Worm (Caenorhabditis elegans) whole organism, mixed stage, embryonic: ENCODE results near the gene cwf-19L2.

Source experiments
- M03D4.4 ChIP-seq: sonication (generic microtip); optimal IDR thresholded peaks from 2 replicates; lab custom pipeline; 2017; ENCODE audit warnings: mild to moderate bottlenecking, missing genetic modification characterization, missing compliant biosample characterization
- bed-3 ChIP-seq: fragments of 200-800 bp; sonication (Bioruptor generic); optimal IDR thresholded peaks from 3 replicates; lab custom pipeline; 2018; ENCODE audit warnings: mild to moderate bottlenecking, missing genetic modification characterization, moderate library complexity, missing compliant biosample characterization
- blmp-1 ChIP-seq: fragments of 150-350 bp; optimal IDR thresholded peaks from 2 replicates; lab custom pipeline; 2014; ENCODE audit warnings: missing biosample characterization, missing genetic modification characterization
- ceh-39 ChIP-seq: fragments of 150-350 bp; optimal IDR thresholded peaks from 2 replicates; lab custom pipeline; 2014; ENCODE audit warnings: missing biosample characterization, missing genetic modification characterization
- ceh-43 ChIP-seq: fragments of 200-800 bp; sonication (Bioruptor generic); optimal IDR thresholded peaks from 2 replicates; lab custom pipeline; 2018; ENCODE audit warnings: mild to moderate bottlenecking, missing genetic modification characterization, moderate library complexity, missing compliant biosample characterization
- ceh-83 ChIP-seq: fragments of 200-800 bp; sonication (Bioruptor generic); optimal IDR thresholded peaks from 2 replicates; lab custom pipeline; 2018; ENCODE audit warnings: mild to moderate bottlenecking, missing genetic modification characterization, missing compliant biosample characterization
- ces-1 ChIP-seq: fragments of 150-350 bp; optimal IDR thresholded peaks from 2 replicates; lab custom pipeline; 2014; ENCODE audit warnings: missing biosample characterization, missing genetic modification reagents, missing genetic modification characterization
- cnd-1 ChIP-seq: fragments of 200-800 bp; sonication (Bioruptor generic); optimal IDR thresholded peaks from 2 replicates; lab custom pipeline; 2018; ENCODE audit warnings: mild to moderate bottlenecking, missing genetic modification characterization, missing compliant biosample characterization
- drap-1 ChIP-seq: fragments of 200-800 bp; sonication (Bioruptor generic); optimal IDR thresholded peaks from 3 replicates; lab custom pipeline; 2018; ENCODE audit warnings: mild to moderate bottlenecking, missing genetic modification characterization, missing compliant biosample characterization
- elt-1 ChIP-seq: sonication (generic microtip); optimal IDR thresholded peaks from 2 replicates; lab custom pipeline; 2017; ENCODE audit warnings: missing genetic modification characterization, mild to moderate bottlenecking, missing compliant biosample characterization, antibody characterized with exemption, moderate library complexity, borderline replicate concordance; ENCODE audit not compliant: insufficient read depth
- elt-3 ChIP-seq: fragments of 150-350 bp; optimal IDR thresholded peaks from 2 replicates; lab custom pipeline; 2014; ENCODE audit warnings: missing biosample characterization, missing genetic modification characterization
- flh-1 ChIP-seq: fragments of 200-800 bp; sonication (Bioruptor generic); optimal IDR thresholded peaks from 2 replicates; lab custom pipeline; 2018; ENCODE audit warnings: mild to moderate bottlenecking, missing genetic modification characterization, moderate library complexity, missing compliant biosample characterization
- ham-2 ChIP-seq: fragments of 200-800 bp; sonication (Bioruptor generic); optimal IDR thresholded peaks from 2 replicates; lab custom pipeline; 2018; ENCODE audit warnings: mild to moderate bottlenecking, missing genetic modification characterization, missing compliant biosample characterization
- hlh-1 ChIP-seq: fragments of 150-350 bp; optimal IDR thresholded peaks from 2 replicates; lab custom pipeline; 2014; ENCODE audit warnings: missing biosample characterization, missing genetic modification reagents, missing genetic modification characterization
- lin-13 ChIP-seq: fragments of 150-350 bp; optimal IDR thresholded peaks from 2 replicates; lab custom pipeline; 2014; ENCODE audit warnings: missing biosample characterization, missing genetic modification characterization
- lin-32 ChIP-seq: fragments of 200-800 bp; sonication (Bioruptor generic); optimal IDR thresholded peaks from 2 replicates; lab custom pipeline; 2018; ENCODE audit warnings: mild to moderate bottlenecking, missing genetic modification characterization, missing compliant biosample characterization
- lsy-2 ChIP-seq: fragments of 150-350 bp; optimal IDR thresholded peaks from 2 replicates; lab custom pipeline; 2014; ENCODE audit warnings: missing biosample characterization, missing genetic modification characterization
- mab-5 ChIP-seq: fragments of 150-350 bp; optimal IDR thresholded peaks from 2 replicates; lab custom pipeline; 2014; ENCODE audit warnings: missing biosample characterization, missing genetic modification characterization
- mep-1 ChIP-seq: fragments of 150-350 bp; optimal IDR thresholded peaks from 2 replicates; lab custom pipeline; 2017; ENCODE audit warnings: missing biosample characterization, missing genetic modification reagents, missing genetic modification characterization, inconsistent platforms
- nhr-12 ChIP-seq: fragments of 150-350 bp; optimal IDR thresholded peaks from 2 replicates; lab custom pipeline; 2014; ENCODE audit warnings: missing biosample characterization, missing genetic modification characterization
- nhr-237 ChIP-seq: fragments of 150-350 bp; optimal IDR thresholded peaks from 2 replicates; lab custom pipeline; 2014; ENCODE audit warnings: missing biosample characterization, missing genetic modification characterization
- nhr-28 ChIP-seq: fragments of 150-350 bp; optimal IDR thresholded peaks from 2 replicates; lab custom pipeline; 2014; ENCODE audit warnings: missing biosample characterization, missing genetic modification characterization
- nhr-76 ChIP-seq: sonication (generic microtip); optimal IDR thresholded peaks from 2 replicates; lab custom pipeline; 2017; ENCODE audit warnings: missing biosample characterization, missing genetic modification characterization
- sem-2 ChIP-seq: fragments of 200-800 bp; sonication (Bioruptor generic); optimal IDR thresholded peaks from 2 replicates; lab custom pipeline; 2018; ENCODE audit warnings: mild to moderate bottlenecking, missing genetic modification characterization, missing compliant biosample characterization
- sptf-1 ChIP-seq: sonication (generic microtip); optimal IDR thresholded peaks from 2 replicates; lab custom pipeline; 2017; ENCODE audit warnings: mild to moderate bottlenecking, missing genetic modification characterization, moderate library complexity, missing compliant biosample characterization
- tbx-8 ChIP-seq: fragments of 200-800 bp; sonication (Bioruptor generic); optimal IDR thresholded peaks from 2 replicates; lab custom pipeline; 2018; ENCODE audit warnings: mild to moderate bottlenecking, missing genetic modification characterization, moderate library complexity, missing compliant biosample characterization
- unc-120 ChIP-seq: sonication (generic microtip); optimal IDR thresholded peaks from 2 replicates; lab custom pipeline; 2017; ENCODE audit warnings: missing genetic modification characterization, missing compliant biosample characterization; ENCODE audit not compliant: poor library complexity, severe bottlenecking
- unc-39 ChIP-seq: fragments of 150-350 bp; optimal IDR thresholded peaks from 2 replicates; lab custom pipeline; 2014; ENCODE audit warnings: missing biosample characterization, missing genetic modification characterization
- zip-8 ChIP-seq: fragments of 150-350 bp; optimal IDR thresholded peaks from 2 replicates; lab custom pipeline; 2014; ENCODE audit warnings: missing biosample characterization, missing genetic modification characterization
- ztf-11 ChIP-seq: fragments of 150-350 bp; optimal IDR thresholded peaks from 2 replicates; lab custom pipeline; 2014; ENCODE audit warnings: missing biosample characterization, missing genetic modification characterization

The cwf-19L2 gene

DNA sequence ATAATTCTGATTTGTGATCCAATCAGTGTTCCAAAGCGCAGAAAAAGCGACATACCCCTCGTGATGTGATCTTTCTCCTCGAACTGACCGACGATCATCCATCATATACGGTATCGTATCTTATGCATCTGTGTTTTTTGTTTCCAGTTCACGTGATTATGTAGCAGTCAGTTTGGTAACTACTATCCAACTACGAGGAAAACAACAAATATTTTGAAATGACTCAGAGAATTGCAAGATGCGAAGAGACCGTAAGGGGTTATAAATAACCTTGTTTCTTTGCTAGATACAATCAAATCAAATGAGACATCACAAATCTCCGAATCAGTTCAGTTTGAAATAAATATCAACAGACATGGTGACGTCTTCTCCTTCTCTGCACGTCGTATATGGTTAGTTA lies 6.7 kb downstream of the cwf-19L2 start:
- no peak for TF ChIP-seq unc-39 (tag; lab: Kevin White, UChicago)
- TF ChIP-seq mab-5, result no peak
- TF ChIP-seq sptf-1 (tag; lab: Kevin White, UChicago), result no peak
- no peak for TF ChIP-seq nhr-28 (tag; lab: Kevin White, UChicago)
- TF ChIP-seq lin-13, result no peak
- no peak for TF ChIP-seq nhr-237
- no peak for TF ChIP-seq zip-8 (tag; lab: Kevin White, UChicago)
- no peak for TF ChIP-seq ceh-83 (GFP tag; lab: Kevin White, UChicago)
- TF ChIP-seq sem-2 (GFP tag; lab: Kevin White, UChicago), result no peak

DNA sequence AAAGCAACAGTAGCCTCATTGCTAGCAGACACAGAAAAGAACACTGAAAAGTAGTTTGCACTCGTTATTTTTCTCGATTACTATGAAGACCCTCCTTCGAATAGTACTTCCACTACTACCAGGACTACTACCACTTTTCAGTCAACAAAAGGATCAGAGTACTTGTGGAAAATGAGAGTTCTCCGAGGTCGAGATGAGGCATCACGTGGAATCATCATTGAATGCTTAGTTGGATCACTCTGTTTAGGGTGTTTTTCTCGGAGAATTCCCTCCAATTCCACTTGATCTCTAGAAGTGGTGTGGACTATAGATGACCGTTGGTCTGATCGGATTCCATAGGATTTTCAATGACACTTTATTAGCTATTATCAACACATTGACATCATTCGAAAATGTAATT lies 7.3 kb downstream of the cwf-19L2 start:
- no peak for TF ChIP-seq bed-3 (GFP tag; lab: Kevin White, UChicago)
- TF ChIP-seq ces-1 (GFP tag; lab: Kevin White, UChicago), result no peak
- no peak for TF ChIP-seq unc-120
- TF ChIP-seq ztf-11 (tag; lab: Kevin White, UChicago), result no peak
- no peak for TF ChIP-seq blmp-1
- no peak for TF ChIP-seq M03D4.4
- TF ChIP-seq lsy-2, result no peak
- no peak for TF ChIP-seq lin-32
- no peak for TF ChIP-seq elt-3 (tag; lab: Kevin White, UChicago)
- TF ChIP-seq sptf-1 (tag; lab: Kevin White, UChicago), result no peak
- no peak for TF ChIP-seq ceh-43 (GFP tag; lab: Kevin White, UChicago)
- TF ChIP-seq unc-39 (tag; lab: Kevin White, UChicago), result no peak
- no peak for TF ChIP-seq mep-1 (tag; lab: Kevin White, UChicago)
- TF ChIP-seq drap-1, result no peak
- TF ChIP-seq elt-1, result no peak
- no peak for TF ChIP-seq nhr-237
- no peak for TF ChIP-seq nhr-28 (tag; lab: Kevin White, UChicago)

DNA sequence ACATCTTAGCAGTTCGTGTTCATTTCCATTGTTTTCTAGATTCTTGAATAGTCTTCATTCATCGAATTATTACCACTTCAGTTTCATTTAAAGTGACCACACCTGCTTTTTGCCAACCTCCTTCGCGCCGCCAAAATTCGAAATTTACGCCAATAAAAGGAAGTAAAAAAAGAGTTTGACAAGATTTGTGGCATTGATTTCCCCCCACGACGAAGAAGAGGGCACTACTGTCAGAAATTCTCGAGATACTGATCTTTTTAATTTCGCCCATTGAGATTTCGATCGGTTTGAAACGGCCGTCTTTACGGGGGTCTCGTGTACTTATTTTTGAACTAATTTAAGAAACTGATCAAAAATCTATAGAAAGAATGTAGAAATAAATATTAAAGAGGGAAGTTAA lies 8.2 kb downstream of the cwf-19L2 start:
- TF ChIP-seq lsy-2, result no peak
- TF ChIP-seq elt-3 (tag; lab: Kevin White, UChicago), result no peak
- no peak for TF ChIP-seq nhr-28 (tag; lab: Kevin White, UChicago)
- no peak for TF ChIP-seq tbx-8 (GFP tag; lab: Kevin White, UChicago)
- TF ChIP-seq unc-39 (tag; lab: Kevin White, UChicago), result no peak
- no peak for TF ChIP-seq ces-1 (GFP tag; lab: Kevin White, UChicago)
- TF ChIP-seq nhr-76, result no peak
- no peak for TF ChIP-seq zip-8 (tag; lab: Kevin White, UChicago)
- TF ChIP-seq hlh-1 (tag; lab: Kevin White, UChicago), result no peak
- TF ChIP-seq ham-2 (GFP tag; lab: Kevin White, UChicago), result no peak

DNA sequence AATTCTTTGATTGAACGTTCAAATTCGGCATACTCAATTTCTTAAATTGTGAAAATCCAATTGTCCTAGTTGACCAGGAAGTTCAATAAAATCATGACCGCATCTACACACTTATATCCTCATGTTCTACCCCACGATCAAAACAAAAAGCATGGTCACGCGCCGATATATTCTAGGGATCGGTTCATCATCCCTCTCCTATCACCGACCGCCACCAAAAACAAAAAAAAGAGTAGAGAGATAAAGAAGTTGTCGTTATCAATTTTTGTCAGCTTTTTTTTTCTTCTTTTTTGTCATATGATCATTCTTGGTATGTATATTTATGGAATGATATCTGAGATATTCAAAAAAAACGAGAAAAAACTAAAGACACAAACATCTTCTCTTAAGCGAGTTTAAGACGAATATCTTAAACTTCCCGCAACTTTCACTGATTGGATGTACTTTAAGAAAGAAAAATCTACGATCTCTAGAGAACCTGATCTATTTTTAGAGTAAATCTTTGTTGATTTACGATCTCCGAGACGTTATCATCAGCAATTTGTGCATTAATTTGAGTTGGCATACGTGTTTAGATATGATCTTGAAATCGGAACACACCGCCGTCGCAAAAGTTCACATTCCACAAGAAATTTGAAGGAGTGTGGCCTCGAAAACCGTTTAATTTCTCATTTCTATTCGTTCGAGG lies 11.7 kb downstream of the cwf-19L2 start:
- TF ChIP-seq elt-1 (peak; percentile 44), tbx-8 (GFP tag; lab: Kevin White, UChicago) (no peak)

DNA sequence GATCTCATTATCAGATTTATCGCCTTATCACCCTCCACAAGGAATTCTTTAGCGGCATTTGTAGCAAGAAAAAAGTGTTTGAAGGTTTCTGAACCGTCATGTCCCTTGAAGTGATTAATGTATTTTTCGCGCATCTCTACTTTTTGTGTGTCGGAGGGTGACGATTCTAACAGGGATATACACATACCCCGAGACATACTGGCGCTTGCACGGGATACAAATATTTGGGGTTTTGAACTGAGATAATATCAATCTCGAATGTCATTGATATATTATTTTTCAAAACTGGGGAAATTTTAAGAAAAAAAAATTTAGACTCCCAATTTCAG lies 12.2 kb downstream of the cwf-19L2 start:
- no peak for TF ChIP-seq elt-3 (tag; lab: Kevin White, UChicago)
- no peak for TF ChIP-seq unc-120
- TF ChIP-seq ztf-11 (tag; lab: Kevin White, UChicago), result no peak
- no peak for TF ChIP-seq flh-1 (GFP tag; lab: Kevin White, UChicago)
- TF ChIP-seq nhr-12 (tag; lab: Kevin White, UChicago), result no peak
- no peak for TF ChIP-seq bed-3 (GFP tag; lab: Kevin White, UChicago)
- no peak for TF ChIP-seq lin-13
- TF ChIP-seq ceh-39 (tag; lab: Kevin White, UChicago), result no peak
- TF ChIP-seq blmp-1, result no peak
- TF ChIP-seq, all 35 proteins: peak for 0

DNA sequence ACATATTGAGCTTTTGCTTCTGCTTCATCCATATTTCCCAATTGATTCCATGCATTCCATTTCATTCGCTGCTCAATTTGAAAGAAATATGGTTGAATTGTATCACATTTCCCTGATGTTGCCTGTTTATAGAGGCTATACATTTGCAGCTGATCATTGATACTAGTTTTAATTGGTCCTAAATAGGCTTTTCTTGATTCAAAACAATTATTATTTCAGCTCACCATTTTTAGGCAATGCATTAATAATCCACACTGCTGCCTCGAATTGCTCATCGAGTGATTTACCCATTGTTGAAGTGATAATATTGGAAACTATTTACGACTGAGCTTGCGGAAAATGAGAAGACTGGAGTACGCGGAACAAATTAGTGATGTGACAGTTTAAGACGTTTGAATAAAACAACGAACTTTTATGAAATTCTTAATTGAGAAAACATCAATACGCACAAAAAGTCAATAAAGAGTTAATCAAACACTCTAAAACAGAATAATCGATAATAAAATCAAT lies 15.2 kb downstream of the cwf-19L2 start, which contains the start of gene acbp-4:
Gene acbp-4, minus strand, starts transcription at position 510 of the 510 bp plus-strand sequence.
- TF ChIP-seq cnd-1 (tag; lab: Kevin White, UChicago) (no peak), nhr-237 (no peak)
